Fruit fly (Drosophila melanogaster): ENCODE measurements around the gene nkd.

The nkd gene

DNA sequence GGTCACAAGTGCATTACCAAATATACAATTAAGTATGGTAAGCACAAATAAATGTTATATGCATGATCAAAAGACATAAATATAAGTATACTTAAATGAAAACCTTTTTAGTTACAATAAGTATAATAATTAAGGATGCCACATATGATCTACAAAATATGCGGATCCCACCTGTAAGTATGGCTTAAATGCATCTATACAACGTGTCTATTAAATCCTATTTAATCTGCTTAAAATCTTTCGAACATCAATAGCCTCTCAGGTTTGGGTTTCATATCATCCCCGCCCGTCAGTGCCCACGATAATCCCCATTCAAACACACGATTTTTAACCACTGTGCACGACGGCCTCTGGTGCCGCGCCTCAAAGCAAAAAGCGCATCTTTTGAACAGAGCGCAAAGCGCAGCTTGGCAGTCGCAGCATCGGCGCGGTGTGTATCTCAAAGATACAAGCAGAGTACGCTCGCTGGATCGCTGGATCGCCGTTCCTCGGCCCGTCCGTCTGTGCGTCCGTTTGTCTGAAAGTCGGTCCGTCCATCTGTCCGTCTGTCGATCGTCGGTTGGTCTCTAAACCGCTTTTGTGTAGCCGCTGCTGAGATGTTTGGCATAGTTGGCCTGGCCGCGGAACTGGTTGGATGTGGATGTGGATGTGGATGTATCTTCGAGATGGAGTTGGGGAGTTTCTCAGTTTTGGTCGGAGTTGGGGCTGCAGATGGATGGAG lies 3.4 kb downstream of the nkd start (continued):
- TF ChIP-seq CG31388 (GFP tag; optimal IDR thresholded peaks at IDR 0.05) (no peak), Bdp1 (GFP tag; optimal IDR thresholded peaks at IDR 0.05) (no peak), CG5180 (GFP tag; optimal IDR thresholded peaks at IDR 0.05) (peak; percentile 75), pb (GFP tag; optimal IDR thresholded peaks at IDR 0.05) (no peak), Abd-B (GFP tag; optimal IDR thresholded peaks at IDR 0.05) (peak; percentile 2), esg (GFP tag; conservative IDR thresholded peaks at IDR 0.05) (no peak), CG4282 (GFP tag; optimal IDR thresholded peaks at IDR 0.05) (peak; percentile 70), yki (optimal IDR thresholded peaks at IDR 0.05) (no peak), Atf3 (GFP tag; optimal IDR thresholded peaks at IDR 0.05) (no peak), Usf (GFP tag; optimal IDR thresholded peaks at IDR 0.05) (no peak), unpg (GFP tag; optimal IDR thresholded peaks at IDR 0.05) (peak; percentile 15), sr (GFP tag; IDR thresholded peaks at IDR 0.05) (no peak), CG15073 (GFP tag; optimal IDR thresholded peaks at IDR 0.05) (no peak), nerfin-1 (tag; optimal IDR thresholded peaks at IDR 0.05) (no peak), aop (GFP tag; IDR thresholded peaks at IDR 0.05) (no peak), Stat92E (GFP tag; optimal IDR thresholded peaks at IDR 0.05) (no peak), CG6654 (GFP tag; optimal IDR thresholded peaks at IDR 0.05) (no peak), CG43689 (GFP tag; IDR thresholded peaks at IDR 0.05) (no peak), vfl (GFP tag; optimal IDR thresholded peaks at IDR 0.05) (no peak), CG8944 (GFP tag; optimal IDR thresholded peaks at IDR 0.05) (no peak), Elba2 (GFP tag; optimal IDR thresholded peaks at IDR 0.05) (no peak), Scr (GFP tag; IDR thresholded peaks at IDR 0.05; ENCODE audit: partially characterized antibody) (no peak), CG6689 (GFP tag; IDR thresholded peaks at IDR 0.05) (peak; percentile 37; the same call in 1 of the 2 replicates), Dip2 (GFP tag; IDR thresholded peaks at IDR 0.05) (no peak), CG6254 (GFP tag; optimal IDR thresholded peaks at IDR 0.05) (peak; percentile 29), Chrac-16 (GFP tag; optimal IDR thresholded peaks at IDR 0.05) (peak; percentile 4), CG18476 (GFP tag; optimal IDR thresholded peaks at IDR 0.05) (peak; percentile 2), Mrtf (GFP tag; IDR thresholded peaks at IDR 0.05) (no peak), Drgx (GFP tag; IDR thresholded peaks at IDR 0.05) (peak; percentile 11; the same call in 1 of the 2 replicates), dan (GFP tag; IDR thresholded peaks at IDR 0.05) (no peak), CG11696 (GFP tag; IDR thresholded peaks at IDR 0.05) (no peak), Ada2b (GFP tag; IDR thresholded peaks at IDR 0.05) (0 out of 2 replicates have a peak, but pooled peaks have one; percentile 17), CG3407 (GFP tag; optimal IDR thresholded peaks at IDR 0.05) (peak; percentile 4), lbe (GFP tag; optimal IDR thresholded peaks at IDR 0.05) (peak; percentile 38), pita (GFP tag; optimal IDR thresholded peaks at IDR 0.05) (no peak), CG2678 (tag; optimal IDR thresholded peaks at IDR 0.05) (peak; percentile 37), NfI (GFP tag; optimal IDR thresholded peaks at IDR 0.05) (no peak), CG10209 (GFP tag; optimal IDR thresholded peaks at IDR 0.05) (peak; percentile 67), CG12769 (tag; optimal IDR thresholded peaks at IDR 0.05) (peak; percentile 26), Optix (GFP tag; IDR thresholded peaks at IDR 0.05) (no peak), ci (GFP tag; IDR thresholded peaks at IDR 0.05) (0 out of 3 replicates have a peak, but pooled peaks have one; percentile 8), CG6791 (GFP tag; IDR thresholded peaks at IDR 0.05; ENCODE audit: partially characterized antibody) (0 out of 3 replicates have a peak, but pooled peaks have one; percentile 24), NK7.1 (GFP tag; optimal IDR thresholded peaks at IDR 0.05) (no peak), CG34376 (GFP tag; optimal IDR thresholded peaks at IDR 0.05) (no peak), grau (tag; optimal IDR thresholded peaks at IDR 0.05) (peak; percentile 10), Hr78 (GFP tag; optimal IDR thresholded peaks at IDR 0.05) (no peak), CG2202 (tag; optimal IDR thresholded peaks at IDR 0.05) (no peak), Taf1 (GFP tag; IDR thresholded peaks at IDR 0.05) (no peak), Sry-β (GFP tag; optimal IDR thresholded peaks at IDR 0.05) (no peak), croc (GFP tag; conservative IDR thresholded peaks at IDR 0.05) (no peak)
